Fruit fly (Drosophila melanogaster) whole organism, embryonic: ENCODE results near the gene cerv.

Experiments used
- Adf1 ChIP-seq: fragments of 200-800 bp; sonication (Bioruptor generic); IDR thresholded peaks from 2 replicates; pipeline ENCODE4 v1.3.6; 2022; ENCODE audit warnings: missing biosample characterization, missing genetic modification characterization
- Awh ChIP-seq: fragments of 200-800 bp; sonication (Bioruptor generic); IDR thresholded peaks from 2 replicates; pipeline ENCODE4, ENCODE4 v1.3.6; 2022; ENCODE audit warnings: missing biosample characterization, missing genetic modification characterization
- BtbVII ChIP-seq: fragments of 200-800 bp; sonication (Bioruptor generic); optimal IDR thresholded peaks from 3 replicates; lab custom pipeline; 2017; ENCODE audit warnings: missing biosample characterization, mild to moderate bottlenecking, missing genetic modification characterization
- CG10565 ChIP-seq: fragments of 200-800 bp; sonication (Bioruptor generic); optimal IDR thresholded peaks from 3 replicates; lab custom pipeline; 2016; ENCODE audit warnings: missing biosample characterization, mild to moderate bottlenecking, missing genetic modification characterization
- CG12071 ChIP-seq: fragments of 200-800 bp; sonication (Bioruptor generic); optimal IDR thresholded peaks from 3 replicates; lab custom pipeline; 2018; ENCODE audit warnings: missing biosample characterization, mild to moderate bottlenecking, missing genetic modification characterization
- CG12236 ChIP-seq: fragments of 200-800 bp; sonication (Bioruptor generic); optimal IDR thresholded peaks from 2 replicates; lab custom pipeline; 2016; ENCODE audit warnings: missing biosample characterization, missing genetic modification characterization
- CG12769 ChIP-seq: fragments of 200-800 bp; sonication (Bioruptor generic); optimal IDR thresholded peaks from 2 replicates; lab custom pipeline; 2019; ENCODE audit warnings: missing biosample characterization, mild to moderate bottlenecking, missing genetic modification characterization, moderate library complexity
- CG12942 ChIP-seq: fragments of 200-800 bp; sonication (Bioruptor generic); optimal IDR thresholded peaks from 3 replicates; lab custom pipeline; 2016; ENCODE audit warnings: missing biosample characterization, missing genetic modification characterization
- CG13894 ChIP-seq: fragments of 200-800 bp; sonication (Bioruptor generic); optimal IDR thresholded peaks from 3 replicates; lab custom pipeline; 2018; ENCODE audit warnings: missing biosample characterization, mild to moderate bottlenecking, missing genetic modification characterization, moderate library complexity
- CG15601 ChIP-seq: fragments of 200-800 bp; sonication (Bioruptor generic); optimal IDR thresholded peaks from 3 replicates; lab custom pipeline; 2019; ENCODE audit warnings: missing biosample characterization, mild to moderate bottlenecking, missing genetic modification characterization, moderate library complexity
- CG1792 ChIP-seq: fragments of 200-800 bp; sonication (Bioruptor generic); optimal IDR thresholded peaks from 2 replicates; lab custom pipeline; 2016; ENCODE audit warnings: missing biosample characterization, missing genetic modification characterization
- CG18599 ChIP-seq: fragments of 200-800 bp; sonication (Bioruptor generic); optimal IDR thresholded peaks from 3 replicates; lab custom pipeline; 2017; ENCODE audit warnings: missing biosample characterization, missing genetic modification characterization, mild to moderate bottlenecking, moderate library complexity, missing genetic modification reagents
- CG2120 ChIP-seq: fragments of 200-800 bp; sonication (Bioruptor generic); optimal IDR thresholded peaks from 3 replicates; lab custom pipeline; 2016; ENCODE audit warnings: missing biosample characterization, missing genetic modification characterization
- CG2889 ChIP-seq: fragments of 200-800 bp; sonication (Bioruptor generic); IDR thresholded peaks from 3 replicates; pipeline ENCODE4 v1.3.6; 2022; ENCODE audit warnings: missing biosample characterization, missing genetic modification characterization
- CG30020 ChIP-seq: fragments of 200-800 bp; optimal IDR thresholded peaks from 2 replicates; lab custom pipeline; 2019; ENCODE audit warnings: missing biosample characterization, mild to moderate bottlenecking, missing genetic modification characterization, moderate library complexity
- CG31388 ChIP-seq: fragments of 200-800 bp; sonication (Bioruptor generic); optimal IDR thresholded peaks from 2 replicates; lab custom pipeline; 2016; ENCODE audit warnings: missing biosample characterization, missing genetic modification characterization
- CG32767 ChIP-seq: fragments of 200-800 bp; sonication (Bioruptor generic); IDR thresholded peaks from 2 replicates; pipeline ENCODE4 v1.3.6; 2022; ENCODE audit warnings: missing biosample characterization, missing genetic modification characterization
- CG33213 ChIP-seq: fragments of 200-800 bp; sonication (Bioruptor generic); optimal IDR thresholded peaks from 3 replicates; lab custom pipeline; 2016; ENCODE audit warnings: missing biosample characterization, missing genetic modification characterization
- CG3838 ChIP-seq: fragments of 200-800 bp; sonication (Bioruptor generic); optimal IDR thresholded peaks from 3 replicates; lab custom pipeline; 2016; ENCODE audit warnings: missing biosample characterization, missing genetic modification characterization
- CG4328 ChIP-seq: fragments of 200-800 bp; sonication (Bioruptor generic); optimal IDR thresholded peaks from 3 replicates; lab custom pipeline; 2017; ENCODE audit warnings: missing biosample characterization, missing genetic modification reagents, missing genetic modification characterization
- CG4854 ChIP-seq: fragments of 200-800 bp; sonication (Bioruptor generic); optimal IDR thresholded peaks from 2 replicates; lab custom pipeline; 2016; ENCODE audit warnings: missing biosample characterization, missing genetic modification characterization, inconsistent platforms
- CG7963 ChIP-seq: fragments of 200-800 bp; sonication (Bioruptor generic); IDR thresholded peaks from 3 replicates; pipeline ENCODE4 v1.3.6; 2022; ENCODE audit warnings: missing biosample characterization, missing genetic modification characterization; ENCODE audit not compliant: partially characterized antibody
- CkIIα-i1 ChIP-seq: fragments of 200-800 bp; sonication (Bioruptor generic); IDR thresholded peaks from 2 replicates; pipeline ENCODE4 v1.3.6; 2022; ENCODE audit warnings: missing biosample characterization, missing genetic modification characterization
- CrebB ChIP-seq: fragments of 200-800 bp; sonication (Bioruptor generic); optimal IDR thresholded peaks from 3 replicates; lab custom pipeline; 2018; ENCODE audit warnings: missing biosample characterization, mild to moderate bottlenecking, missing genetic modification characterization
- Dip3 ChIP-seq: fragments of 200-800 bp; sonication (Bioruptor generic); optimal IDR thresholded peaks from 3 replicates; lab custom pipeline; 2016; ENCODE audit warnings: missing biosample characterization, missing genetic modification characterization
- Dp ChIP-seq: fragments of 200-800 bp; sonication (Bioruptor generic); optimal IDR thresholded peaks from 2 replicates; lab custom pipeline; 2018; ENCODE audit warnings: missing biosample characterization, mild to moderate bottlenecking, missing genetic modification characterization, moderate library complexity
- GATAe ChIP-seq: fragments of 200-800 bp; sonication (Bioruptor generic); conservative IDR thresholded peaks from 2 replicates; pipeline ENCODE4 v1.3.6; 2022; ENCODE audit warnings: missing biosample characterization, missing genetic modification characterization
- NC2α ChIP-seq: fragments of 200-800 bp; sonication (Bioruptor generic); optimal IDR thresholded peaks from 2 replicates; lab custom pipeline; 2016; ENCODE audit warnings: missing biosample characterization, missing genetic modification characterization
- Pdp1 ChIP-seq, 2 experiments: fragments of 200-800 bp; sonication (Bioruptor generic); optimal IDR thresholded peaks; 3 replicates each; lab custom pipeline; 2016; ENCODE audit warnings: missing biosample characterization in 2 of 2, missing genetic modification characterization in 2 of 2, mild to moderate bottlenecking in 1 of 2, moderate library complexity in 1 of 2
- Vsx1 ChIP-seq: fragments of 200-800 bp; sonication (Bioruptor generic); optimal IDR thresholded peaks from 2 replicates; lab custom pipeline; 2017; ENCODE audit warnings: missing biosample characterization, mild to moderate bottlenecking, missing genetic modification characterization, missing genetic modification reagents
- abd-A ChIP-seq: fragments of 200-800 bp; sonication (Bioruptor generic); optimal IDR thresholded peaks from 3 replicates; lab custom pipeline; 2019; ENCODE audit warnings: missing biosample characterization, mild to moderate bottlenecking, missing genetic modification characterization, moderate library complexity
- aop ChIP-seq: fragments of 200-800 bp; sonication (Bioruptor generic); IDR thresholded peaks from 2 replicates; pipeline ENCODE4 v1.3.6; 2022; ENCODE audit warnings: missing biosample characterization, missing genetic modification characterization
- ara ChIP-seq: fragments of 200-800 bp; sonication (Bioruptor generic); IDR thresholded peaks from 2 replicates; pipeline ENCODE4 v1.3.6; 2022; ENCODE audit warnings: missing biosample characterization, missing genetic modification characterization
- ci ChIP-seq: fragments of 200-800 bp; sonication (Bioruptor generic); IDR thresholded peaks from 3 replicates; pipeline ENCODE4 v1.3.6; 2022; ENCODE audit warnings: missing biosample characterization, missing genetic modification characterization
- dati ChIP-seq: fragments of 200-800 bp; sonication (Bioruptor generic); IDR thresholded peaks from 2 replicates; pipeline ENCODE4 v1.3.6; 2022; ENCODE audit warnings: missing biosample characterization, missing genetic modification characterization
- ems ChIP-seq: fragments of 200-800 bp; sonication (Bioruptor generic); optimal IDR thresholded peaks from 3 replicates; lab custom pipeline; 2016; ENCODE audit warnings: missing biosample characterization, missing genetic modification characterization
- gsb-n ChIP-seq: fragments of 200-800 bp; sonication (Bioruptor generic); optimal IDR thresholded peaks from 3 replicates; lab custom pipeline; 2018; ENCODE audit warnings: missing biosample characterization, mild to moderate bottlenecking, missing genetic modification characterization
- klu ChIP-seq: fragments of 200-800 bp; sonication (Bioruptor generic); IDR thresholded peaks from 2 replicates; pipeline ENCODE4 v1.3.6; 2022; ENCODE audit warnings: missing biosample characterization, missing genetic modification characterization
- knrl ChIP-seq: fragments of 200-800 bp; sonication (Bioruptor generic); IDR thresholded peaks from 3 replicates; pipeline ENCODE4 v1.3.6; 2022; ENCODE audit warnings: missing biosample characterization, missing genetic modification characterization; ENCODE audit not compliant: partially characterized antibody
- onecut ChIP-seq: fragments of 200-800 bp; sonication (Bioruptor generic); IDR thresholded peaks from 2 replicates; pipeline ENCODE4 v1.3.6; 2022; ENCODE audit warnings: missing biosample characterization, missing genetic modification characterization
- peb ChIP-seq: fragments of 200-800 bp; sonication (Bioruptor generic); IDR thresholded peaks from 2 replicates; pipeline ENCODE4 v1.3.6; 2022; ENCODE audit warnings: missing biosample characterization, missing genetic modification characterization
- psq ChIP-seq: fragments of 200-800 bp; sonication (Bioruptor generic); optimal IDR thresholded peaks from 2 replicates; lab custom pipeline; 2017; ENCODE audit warnings: missing biosample characterization, missing genetic modification characterization
- pzg ChIP-seq: fragments of 200-800 bp; sonication (Bioruptor generic); optimal IDR thresholded peaks from 3 replicates; lab custom pipeline; 2018; ENCODE audit warnings: missing biosample characterization, mild to moderate bottlenecking, missing genetic modification characterization, moderate library complexity
- run ChIP-seq: fragments of 200-800 bp; sonication (Bioruptor generic); optimal IDR thresholded peaks from 3 replicates; lab custom pipeline; 2018; ENCODE audit warnings: missing biosample characterization, mild to moderate bottlenecking, missing genetic modification characterization
- sob ChIP-seq: fragments of 200-800 bp; sonication (Bioruptor generic); IDR thresholded peaks from 2 replicates; pipeline ENCODE4 v1.3.6; 2022; ENCODE audit warnings: missing biosample characterization, missing genetic modification characterization
- trh ChIP-seq: fragments of 200-800 bp; sonication (Bioruptor generic); optimal IDR thresholded peaks from 2 replicates; lab custom pipeline; 2016; ENCODE audit warnings: missing biosample characterization, missing genetic modification characterization
- ttk ChIP-seq: fragments of 200-800 bp; sonication (Bioruptor generic); IDR thresholded peaks from 2 replicates; pipeline ENCODE4 v2.1.2; 2022; ENCODE audit warnings: missing biosample characterization, missing genetic modification characterization
- usp ChIP-seq: fragments of >200 bp; optimal IDR thresholded peaks from 2 replicates; lab custom pipeline; 2017; ENCODE audit warnings: missing biosample characterization, missing genetic modification characterization
- wor ChIP-seq: fragments of 200-800 bp; sonication (Bioruptor generic); IDR thresholded peaks from 2 replicates; pipeline ENCODE4 v1.3.6; 2022; ENCODE audit warnings: missing biosample characterization, missing genetic modification characterization

cerv gene

DNA sequence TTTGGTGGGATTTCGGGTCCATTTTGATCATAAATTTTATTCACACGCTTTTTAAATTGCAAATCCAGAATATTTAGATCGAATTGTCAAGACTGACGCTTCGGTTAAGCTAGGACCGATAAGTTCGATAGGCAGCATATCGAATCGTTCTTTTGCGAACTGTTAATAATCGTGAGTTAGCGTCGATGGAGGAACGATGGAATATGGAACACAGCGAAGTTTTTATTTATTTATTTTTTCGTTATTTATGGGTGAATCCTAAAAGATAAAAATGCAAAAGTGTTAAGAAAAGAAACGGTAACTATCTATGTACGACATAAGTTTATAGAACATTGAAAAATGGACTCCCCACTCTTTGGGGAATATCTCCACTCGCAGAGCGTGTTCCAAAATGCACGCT is 22.0 kb downstream of the cerv start, which contains the start of gene CG42300:
CG42300 (minus strand) TSS at position 101 of the 400 bp plus-strand sequence.
- TF ChIP-seq CG30020 (tag; lab: Kevin White, UChicago): peak; percentile 28
- no peak for TF ChIP-seq CG13894 (tag; lab: Kevin White, UChicago)

DNA sequence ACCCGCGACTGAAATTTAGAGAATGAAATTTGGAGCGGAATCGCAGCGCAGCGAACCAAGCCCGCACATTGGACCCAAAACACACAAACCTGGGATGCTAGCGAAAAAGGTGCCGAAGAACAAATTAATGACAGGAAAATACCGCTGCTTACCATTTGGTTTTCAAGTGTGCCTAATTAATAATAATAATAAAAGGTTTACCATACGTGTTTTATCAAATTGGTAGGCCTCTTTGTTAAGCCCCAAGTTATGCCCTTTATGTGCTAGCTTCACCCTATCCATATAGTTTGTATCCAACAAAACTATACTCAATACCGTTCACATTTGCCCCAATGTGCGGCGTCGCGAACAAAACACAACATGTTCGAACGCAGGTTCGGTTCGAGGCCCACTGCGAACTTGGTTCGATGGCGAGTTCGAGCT is 23.7 kb downstream of the cerv start, which contains the start of gene Ac13E:
Ac13E (minus strand) TSS at position 23 of the 423 bp plus-strand sequence.
- TF ChIP-seq CG32767 (GFP tag; lab: Robert Waterston, UW) (peak; percentile 88), CG3838 (GFP tag; lab: Kevin White, UChicago) (peak; percentile 43), CG18599 (GFP tag; lab: Kevin White, UChicago) (peak; percentile 93), CG4854 (peak; percentile 78), trh (GFP tag; lab: Kevin White, UChicago) (peak; percentile 71), abd-A (tag; lab: Kevin White, UChicago) (no peak), CrebB (peak; percentile 76), run (tag; lab: Kevin White, UChicago) (peak; percentile 80), psq (GFP tag; lab: Kevin White, UChicago) (peak; percentile 14), gsb-n (tag; lab: Kevin White, UChicago) (peak; percentile 92), CG7963 (GFP tag; lab: Robert Waterston, UW) (peak; percentile 56; the same call in 2 of the 3 replicates), peb (GFP tag; lab: Robert Waterston, UW) (peak; percentile 79; the same call in 1 of the 2 replicates), CG12071 (GFP tag; lab: Kevin White, UChicago) (peak; percentile 75), aop (GFP tag; lab: Robert Waterston, UW) (0 out of 2 replicates have a peak, but pooled peaks have one; percentile 22), GATAe (GFP tag; lab: Robert Waterston, UW) (peak; percentile 58; the same call in 1 of the 2 replicates), CG2120 (GFP tag; lab: Kevin White, UChicago) (peak; percentile 92), Dp (GFP tag; lab: Kevin White, UChicago) (no peak), CG4328 (GFP tag; lab: Kevin White, UChicago) (peak; percentile 83), Pdp1 (GFP tag; optimal IDR thresholded peaks at IDR 0.05; lab: Kevin White, UChicago) (peak; percentile 81 to 88), Dip3 (GFP tag; lab: Kevin White, UChicago) (peak; percentile 80), CG12769 (tag; lab: Kevin White, UChicago) (peak; percentile 90), CkIIα-i1 (no peak), CG12236 (GFP tag; lab: Kevin White, UChicago) (peak; percentile 57), ci (GFP tag; lab: Robert Waterston, UW) (peak; percentile 86), Adf1 (GFP tag; lab: Robert Waterston, UW) (peak; percentile 70), CG33213 (GFP tag; lab: Kevin White, UChicago) (peak; percentile 54), BtbVII (peak; percentile 84), klu (GFP tag; lab: Robert Waterston, UW) (peak; percentile 73; the same call in 1 of the 2 replicates), sob (peak; percentile 82; the same call in 1 of the 2 replicates), ems (GFP tag; lab: Kevin White, UChicago) (peak; percentile 91), CG31388 (GFP tag; lab: Kevin White, UChicago) (peak; percentile 66), CG15601 (tag; lab: Kevin White, UChicago) (peak; percentile 83), CG1792 (peak; percentile 70), Awh (peak; percentile 80), onecut (GFP tag; lab: Robert Waterston, UW) (peak; percentile 80), dati (GFP tag; lab: Robert Waterston, UW) (peak; percentile 45; the same call in 1 of the 2 replicates), wor (peak; percentile 83), Vsx1 (peak; percentile 74), ara (GFP tag; lab: Robert Waterston, UW) (peak; percentile 84), CG10565 (peak; percentile 61), ttk (GFP tag; lab: Robert Waterston, UW) (peak; percentile 80), knrl (GFP tag; lab: Robert Waterston, UW) (peak; percentile 68; the same call in 2 of the 3 replicates), pzg (GFP tag; lab: Kevin White, UChicago) (no peak), NC2α (GFP tag; lab: Kevin White, UChicago) (peak; percentile 66), CG2889 (peak; percentile 71; the same call in 1 of the 3 replicates), CG12942 (GFP tag; lab: Kevin White, UChicago) (peak; percentile 79), usp (no peak)
